Worm (Caenorhabditis elegans): Measurements from ENCODE around the gene del-7.

The del-7 gene

DNA sequence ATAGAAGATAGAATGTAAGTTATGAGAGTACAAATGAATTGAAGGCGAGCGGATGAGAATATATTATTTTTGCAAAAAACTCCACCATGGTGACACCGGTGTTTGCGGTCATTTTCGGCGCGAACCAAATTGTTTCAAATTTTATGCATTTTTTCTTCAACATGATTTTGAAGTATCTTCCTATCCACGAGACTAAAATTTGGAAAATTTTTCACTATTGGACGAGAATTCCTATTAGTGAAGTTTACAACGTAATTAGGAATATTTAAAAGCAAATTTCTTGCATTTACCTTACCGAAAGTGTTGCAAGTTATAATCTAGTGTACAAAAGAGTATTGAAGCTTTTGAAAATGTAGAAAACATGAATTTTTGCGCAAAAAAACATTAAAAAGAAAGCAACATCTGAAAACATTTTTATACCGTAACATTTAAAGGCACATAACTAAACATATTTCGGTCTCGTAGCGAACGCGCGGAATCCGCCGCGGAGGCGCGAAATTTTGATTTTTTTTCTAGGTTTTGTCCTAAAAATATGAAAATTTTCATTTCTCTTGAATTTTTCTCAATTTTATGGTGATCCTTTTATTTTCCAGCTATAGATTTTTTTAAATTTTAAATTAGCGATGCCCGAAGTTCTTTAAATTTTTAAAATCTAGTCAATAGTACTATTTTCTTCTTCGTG lies 36.4 kb downstream of the del-7 start, which contains the start of gene sgo-1 (continued):
- TF ChIP-seq F49E8.2 (tag; optimal IDR thresholded peaks at IDR 0.05; ENCODE audit: borderline replicate concordance) (peak; percentile 91), T26A8.4 (GFP tag; IDR thresholded peaks at IDR 0.05) (no peak), dpl-1 (GFP tag; optimal IDR thresholded peaks at IDR 0.05) (no peak), mep-1 (tag; optimal IDR thresholded peaks at IDR 0.05) (no peak), arid-1 (GFP tag; conservative IDR thresholded peaks at IDR 0.05) (0 out of 2 replicates have a peak, but pooled peaks have one; percentile 51), dmd-8 (GFP tag; IDR thresholded peaks at IDR 0.05) (no peak), lim-7 (GFP tag; IDR thresholded peaks at IDR 0.05) (no peak), jun-1 (tag; optimal IDR thresholded peaks at IDR 0.05) (no peak), nhr-77 (tag; optimal IDR thresholded peaks at IDR 0.05) (no peak), F44E2.7 (GFP tag; IDR thresholded peaks at IDR 0.05) (no peak), madf-5 (GFP tag; IDR thresholded peaks at IDR 0.05) (no peak), lin-29 (GFP tag; IDR thresholded peaks at IDR 0.05) (no peak), spr-3 (GFP tag; optimal IDR thresholded peaks at IDR 0.05) (no peak), dmd-9 (GFP tag; IDR thresholded peaks at IDR 0.05) (no peak), aly-2 (tag; optimal IDR thresholded peaks at IDR 0.05) (no peak), unc-130 (GFP tag; optimal IDR thresholded peaks at IDR 0.05) (peak; percentile 83), ztf-7 (tag; optimal IDR thresholded peaks at IDR 0.05) (no peak), aha-1 (tag) (no peak), fkh-10 (GFP tag; optimal IDR thresholded peaks at IDR 0.05) (no peak), egl-27 (tag; optimal IDR thresholded peaks at IDR 0.05) (no peak), nhr-111 (GFP tag; optimal IDR thresholded peaks at IDR 0.05) (no peak), nhr-10 (tag; optimal IDR thresholded peaks at IDR 0.05) (no peak), mdl-1 (tag; optimal IDR thresholded peaks at IDR 0.05) (no peak), F37D6.2 (tag; optimal IDR thresholded peaks at IDR 0.05) (no peak), hif-1 (tag; optimal IDR thresholded peaks at IDR 0.05) (no peak), madf-9 (GFP tag; conservative IDR thresholded peaks at IDR 0.05) (no peak), lin-38 (GFP tag; IDR thresholded peaks at IDR 0.05) (peak; percentile 85), nhr-237 (tag; optimal IDR thresholded peaks at IDR 0.05) (no peak)

DNA sequence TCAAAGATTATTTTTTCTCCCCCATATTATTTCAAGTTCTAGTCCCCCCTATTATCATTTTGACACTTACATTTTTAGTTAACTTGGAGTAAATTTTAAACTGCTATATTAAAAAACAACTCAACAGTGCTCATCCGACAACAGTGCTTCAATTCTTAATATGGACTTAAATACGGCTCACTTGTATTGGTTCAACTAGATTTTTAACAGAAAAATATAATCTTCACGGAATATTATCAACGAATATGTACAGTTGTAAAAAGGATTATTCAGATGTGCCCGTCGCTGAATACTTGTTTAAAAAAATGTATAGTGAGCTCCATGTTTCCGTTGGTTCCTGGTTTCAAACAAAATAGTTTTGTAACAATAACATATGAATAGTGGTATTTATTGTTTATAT lies 40.1 kb downstream of the del-7 start:
- TF ChIP-seq lin-13 (GFP tag; optimal IDR thresholded peaks at IDR 0.05) (no peak), snpc-1.2 (GFP tag; IDR thresholded peaks at IDR 0.05) (peak; percentile 61), F49E8.2 (tag; optimal IDR thresholded peaks at IDR 0.05; ENCODE audit: borderline replicate concordance) (peak; percentile 21)

DNA sequence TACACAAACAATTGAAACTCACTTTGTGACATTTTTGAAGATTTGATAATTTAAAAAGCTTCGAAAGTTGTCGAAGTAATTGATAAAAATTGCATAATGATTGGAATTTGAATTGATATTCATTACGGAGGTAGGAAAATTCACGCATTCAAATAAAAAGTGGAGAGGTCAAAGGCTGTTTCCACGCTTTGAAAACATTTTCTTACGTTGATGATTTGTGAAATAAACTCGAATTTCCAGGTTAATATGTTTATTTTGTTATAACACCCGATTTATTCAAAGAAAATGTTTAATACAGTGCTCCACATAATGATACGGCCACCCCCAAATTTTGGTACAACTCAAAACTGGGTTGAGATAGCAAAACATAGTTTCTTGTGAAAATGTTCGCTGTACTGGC lies 43.0 kb downstream of the del-7 start, which contains the start of gene C33H5.16:
Gene C33H5.16 (minus strand): TSS at position 101 of the 400 bp plus-strand sequence.
- TF ChIP-seq nhr-25 (tag; optimal IDR thresholded peaks at IDR 0.05; ENCODE audit: borderline replicate concordance, insufficient read depth) (no peak), mep-1 (tag; optimal IDR thresholded peaks at IDR 0.05) (no peak), zag-1 (tag; optimal IDR thresholded peaks at IDR 0.05) (no peak), nhr-11 (tag; optimal IDR thresholded peaks at IDR 0.05) (no peak), lin-39 (tag; optimal IDR thresholded peaks at IDR 0.05) (no peak), madf-5 (GFP tag; IDR thresholded peaks at IDR 0.05) (no peak), attf-4 (tag; optimal IDR thresholded peaks at IDR 0.05) (no peak), hlh-11 (tag; optimal IDR thresholded peaks at IDR 0.05) (no peak), nhr-76 (tag; optimal IDR thresholded peaks at IDR 0.05) (no peak), arid-1 (GFP tag; conservative IDR thresholded peaks at IDR 0.05) (no peak), hmg-1.1 (GFP tag; IDR thresholded peaks at IDR 0.05) (no peak), daf-19 (GFP tag; conservative IDR thresholded peaks at IDR 0.05) (no peak), Y75B8A.6 (GFP tag; IDR thresholded peaks at IDR 0.05) (no peak), F37D6.2 (tag; optimal IDR thresholded peaks at IDR 0.05) (no peak), lsy-2 (tag; optimal IDR thresholded peaks at IDR 0.05) (no peak), nhr-111 (GFP tag; optimal IDR thresholded peaks at IDR 0.05) (no peak), F44E2.7 (GFP tag; IDR thresholded peaks at IDR 0.05) (no peak)

All from whole organism, L4 larva.